Worm (Caenorhabditis elegans) whole organism, late embryonic: ENCODE measurements around the gene srbc-22.

ENCODE experiments used
- F13H6.1 ChIP-seq: sonication (generic microtip); optimal IDR thresholded peaks from 2 replicates; lab custom pipeline; 2016; ENCODE audit warnings: missing genetic modification characterization, missing compliant biosample characterization
- dve-1 ChIP-seq: sonication (generic microtip); optimal IDR thresholded peaks from 2 replicates; lab custom pipeline; 2017; ENCODE audit warnings: antibody characterized with exemption, mild to moderate bottlenecking, missing genetic modification characterization, missing compliant biosample characterization
- ets-4 ChIP-seq: sonication (generic microtip); optimal IDR thresholded peaks from 2 replicates; lab custom pipeline; 2016; ENCODE audit warnings: missing genetic modification characterization, missing compliant biosample characterization
- fax-1 ChIP-seq: sonication (generic microtip); optimal IDR thresholded peaks from 2 replicates; lab custom pipeline; 2016; ENCODE audit warnings: missing genotype, missing genetic modification characterization, missing compliant biosample characterization
- fkh-10 ChIP-seq: fragments of 150-350 bp; optimal IDR thresholded peaks from 2 replicates; lab custom pipeline; 2014; ENCODE audit warnings: missing biosample characterization, missing genetic modification reagents, missing genetic modification characterization
- lim-6 ChIP-seq: sonication (generic microtip); optimal IDR thresholded peaks from 2 replicates; lab custom pipeline; 2016; ENCODE audit warnings: missing genetic modification characterization, missing compliant biosample characterization
- madf-2 ChIP-seq: sonication (generic microtip); optimal IDR thresholded peaks from 2 replicates; lab custom pipeline; 2017; ENCODE audit warnings: missing genetic modification characterization, missing compliant biosample characterization
- sdc-2 ChIP-seq: sonication (generic microtip); optimal IDR thresholded peaks from 2 replicates; lab custom pipeline; 2016; ENCODE audit warnings: missing genotype, missing genetic modification characterization, missing compliant biosample characterization
- syd-9 ChIP-seq: sonication (generic microtip); optimal IDR thresholded peaks from 2 replicates; lab custom pipeline; 2016; ENCODE audit warnings: mild to moderate bottlenecking, missing genetic modification characterization, moderate library complexity, missing compliant biosample characterization
- tbx-2 ChIP-seq: sonication (generic microtip); optimal IDR thresholded peaks from 2 replicates; lab custom pipeline; 2016; ENCODE audit warnings: missing genetic modification characterization, missing compliant biosample characterization

- TF ChIP-seq sdc-2 (no peak), F13H6.1 (tag; lab: Kevin White, UChicago) (no peak), syd-9 (tag; lab: Kevin White, UChicago) (no peak), dve-1 (tag; lab: Kevin White, UChicago) (no peak), madf-2 (tag; lab: Kevin White, UChicago) (no peak), tbx-2 (tag; lab: Kevin White, UChicago) (no peak), fkh-10 (GFP tag; lab: Kevin White, UChicago) (no peak), fax-1 (tag; lab: Kevin White, UChicago) (no peak), ets-4 (tag; lab: Kevin White, UChicago) (no peak), lim-6 (tag; lab: Kevin White, UChicago) (no peak)
Observed at ce11 chrV:2175242-2175641, 18.3 kb downstream of the srbc-22 start, which contains the start of gene C45H4.18.
